Fruit fly (Drosophila melanogaster): ENCODE measurements around the gene Mur89F.

Mur89F gene

dm6 chr3R:17130326-17130725 lies 71.6 kb downstream of the Mur89F start, which contains the start of gene CG17475:
Gene CG17475 (minus strand): TSS chr3R:17130426.
- TF ChIP-seq CG14860 (GFP tag; IDR thresholded peaks at IDR 0.05; ENCODE audit: partially characterized antibody) (no peak), CG17186 (GFP tag; optimal IDR thresholded peaks at IDR 0.05) (no peak), Hmr (GFP tag; optimal IDR thresholded peaks at IDR 0.05) (no peak)

- no peak for TF ChIP-seq CG2875 (GFP tag; optimal IDR thresholded peaks at IDR 0.05)
- no peak for TF ChIP-seq Vsx1 (GFP tag; optimal IDR thresholded peaks at IDR 0.05)
- no peak for TF ChIP-seq Bdp1 (GFP tag; optimal IDR thresholded peaks at IDR 0.05)
- TF ChIP-seq CG4854 (GFP tag; optimal IDR thresholded peaks at IDR 0.05): no peak
- no peak for TF ChIP-seq CG10979 (tag; optimal IDR thresholded peaks at IDR 0.05)
- TF ChIP-seq ap (GFP tag; IDR thresholded peaks at IDR 0.05): no peak
- TF ChIP-seq knrl (GFP tag; IDR thresholded peaks at IDR 0.05; ENCODE audit: partially characterized antibody): no peak
- TF ChIP-seq Blimp-1 (GFP tag; optimal IDR thresholded peaks at IDR 0.05): no peak
- no peak for TF ChIP-seq CG4424 (GFP tag; optimal IDR thresholded peaks at IDR 0.05)
- no peak for TF ChIP-seq Elba2 (GFP tag; optimal IDR thresholded peaks at IDR 0.05)
- no peak for TF ChIP-seq ab (GFP tag; optimal IDR thresholded peaks at IDR 0.05)
- TF ChIP-seq Nf-YA (GFP tag; IDR thresholded peaks at IDR 0.05): no peak
Measured at dm6 chr3R:17127912-17128311, 74.0 kb downstream of the Mur89F start, which contains the start of gene CG31265. Gene CG31265 (plus strand): TSS chr3R:17128212.

DNA sequence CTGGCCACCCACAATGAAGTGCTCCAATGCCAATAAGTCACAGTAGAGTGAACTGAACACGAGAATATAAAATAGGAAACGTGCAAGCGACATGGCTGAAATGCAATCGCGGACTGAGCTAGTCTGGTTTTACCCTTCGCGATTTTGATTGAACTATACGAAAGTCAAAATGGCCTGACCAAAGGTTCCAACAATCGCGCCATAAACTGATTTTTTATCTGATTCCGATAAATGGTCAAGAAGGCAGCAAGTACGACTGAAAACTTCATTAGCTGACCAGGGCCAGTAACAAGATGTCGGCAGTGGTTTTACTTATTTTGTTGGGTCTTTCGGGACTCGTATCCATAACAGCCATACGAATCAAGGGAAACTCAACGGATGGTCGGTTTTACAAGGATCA lies 75.1 kb downstream of the Mur89F start, which contains the start of the genes CG17477 and CG31269:
Gene CG17477, minus strand, starts transcription at position 101 of the 400 bp plus-strand sequence.
Gene CG31269, plus strand, starts transcription at position 289 of the 400 bp plus-strand sequence.
- no peak for TF ChIP-seq CG6854 (GFP tag; optimal IDR thresholded peaks at IDR 0.05)
- TF ChIP-seq CG14050 (GFP tag; IDR thresholded peaks at IDR 0.05): no peak
- TF ChIP-seq Xbp1 (GFP tag; optimal IDR thresholded peaks at IDR 0.05): no peak
- no peak for TF ChIP-seq h (optimal IDR thresholded peaks at IDR 0.05)
- TF ChIP-seq tll (GFP tag; optimal IDR thresholded peaks at IDR 0.05): no peak
- TF ChIP-seq HLH54F (GFP tag; optimal IDR thresholded peaks at IDR 0.05): no peak
- TF ChIP-seq CG11695 (GFP tag; IDR thresholded peaks at IDR 0.05): no peak
- no peak for TF ChIP-seq fru (optimal IDR thresholded peaks at IDR 0.05)

DNA sequence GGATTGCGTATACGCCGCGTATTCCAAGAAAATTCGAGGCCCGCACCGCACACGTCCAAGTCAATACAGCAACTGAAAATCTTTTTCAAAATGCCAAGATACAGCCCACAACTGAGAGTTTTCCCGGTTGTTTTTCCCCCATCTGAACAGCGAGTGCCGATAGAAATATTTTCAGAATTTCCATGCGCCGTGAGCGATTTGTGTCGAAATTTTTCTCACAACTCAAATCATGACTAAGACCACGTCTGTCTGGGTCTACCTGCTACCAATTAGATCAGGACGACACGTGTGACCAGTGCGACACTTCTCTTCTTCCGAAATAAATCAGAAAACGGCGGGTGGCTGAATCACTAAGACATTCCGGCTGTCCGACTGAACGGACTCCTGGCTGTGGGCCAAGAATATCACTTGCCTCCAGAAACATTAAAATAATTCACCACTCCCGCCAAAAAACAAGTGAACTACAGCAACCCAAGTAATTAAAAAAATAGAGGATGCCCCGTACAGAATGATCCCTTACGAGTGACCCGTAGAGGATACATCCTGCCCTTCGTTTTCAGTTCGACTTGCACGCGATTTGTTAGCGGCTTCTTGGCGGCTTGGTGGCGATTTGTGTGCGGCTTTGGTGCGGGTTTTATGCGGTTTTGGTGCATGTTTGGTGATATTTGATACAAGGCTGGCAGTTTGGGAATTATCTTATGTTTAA lies 76.4 kb downstream of the Mur89F start, which contains the start of gene cher:
Gene cher, minus strand, starts transcription at position 51 of the 706 bp plus-strand sequence.
- TF ChIP-seq Bteb2 (GFP tag; optimal IDR thresholded peaks at IDR 0.05) (no peak), Ets65A (GFP tag) (peak; percentile 47), cwo (GFP tag; optimal IDR thresholded peaks at IDR 0.05) (peak; percentile 30), Mrtf (GFP tag; IDR thresholded peaks at IDR 0.05) (no peak), wor (GFP tag; IDR thresholded peaks at IDR 0.05) (no peak), CG8359 (GFP tag; optimal IDR thresholded peaks at IDR 0.05; ENCODE audit: borderline replicate concordance) (peak; percentile 97), sd (tag; optimal IDR thresholded peaks at IDR 0.05) (peak; percentile 53), Med (GFP tag) (peak; percentile 61)

DNA sequence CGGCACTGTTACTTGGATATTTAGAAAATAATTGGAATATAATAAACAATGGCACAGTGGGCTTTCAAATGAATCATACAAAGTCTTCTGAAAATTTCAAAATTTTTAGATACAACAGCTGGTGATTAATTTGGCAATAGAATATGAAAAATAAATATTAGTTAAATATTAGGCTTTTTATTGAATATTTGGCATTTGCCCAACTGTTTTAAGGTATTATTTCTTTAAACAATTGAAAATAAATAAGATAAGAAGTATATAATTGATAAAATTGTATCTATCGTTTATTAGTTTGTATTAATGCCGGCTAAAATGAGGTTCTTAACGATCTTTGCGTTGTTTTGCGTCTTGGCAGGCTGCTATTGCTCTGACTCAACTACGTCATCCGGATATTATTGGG lies 77.8 kb downstream of the Mur89F start, which contains the start of gene CG45079:
Gene CG45079, plus strand, starts transcription at position 301 of the 400 bp plus-strand sequence.
- TF ChIP-seq Aef1 (GFP tag; IDR thresholded peaks at IDR 0.05) (no peak), tup (GFP tag; optimal IDR thresholded peaks at IDR 0.05) (no peak), klu (GFP tag; IDR thresholded peaks at IDR 0.05) (no peak), CG14441 (GFP tag; IDR thresholded peaks at IDR 0.05) (no peak), Max (GFP tag; optimal IDR thresholded peaks at IDR 0.05) (no peak), CG1024 (GFP tag; IDR thresholded peaks at IDR 0.05) (no peak), ERR (GFP tag; optimal IDR thresholded peaks at IDR 0.05) (no peak), CG4820 (GFP tag; optimal IDR thresholded peaks at IDR 0.05) (no peak), CG31224 (GFP tag; IDR thresholded peaks at IDR 0.05) (no peak), mam (GFP tag; optimal IDR thresholded peaks at IDR 0.05) (no peak), mld (GFP tag; IDR thresholded peaks at IDR 0.05; ENCODE audit: partially characterized antibody) (no peak)
